Worm (Caenorhabditis elegans): ENCODE measurements around the gene tmem-231.

Gene tmem-231

DNA sequence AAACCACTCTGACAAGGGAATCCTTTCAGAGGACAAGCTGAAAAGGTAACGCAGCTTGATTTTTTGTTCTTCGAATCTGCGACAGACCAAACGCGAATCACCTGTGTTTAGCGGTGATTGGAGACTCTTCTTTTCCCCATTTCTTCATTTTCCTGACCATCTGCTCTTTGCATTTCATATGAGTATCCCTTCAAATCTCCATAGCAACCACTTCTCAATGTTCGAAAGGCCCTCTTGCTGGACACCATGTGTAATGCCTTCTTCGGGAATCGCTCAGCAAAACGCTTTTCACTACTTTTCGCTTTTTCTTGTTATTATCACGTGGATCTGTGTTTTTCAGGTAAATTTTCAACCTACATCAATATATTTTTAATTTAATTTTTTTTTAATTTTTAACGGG lies at the start of gene tmem-231, which contains the start of gene T26A8.3:
tmem-231 (plus strand) TSS at position 249 of the 400 bp plus-strand sequence.
T26A8.3 (minus strand) TSS at position 101 of the 400 bp plus-strand sequence.
- TF ChIP-seq mec-3 (tag; optimal IDR thresholded peaks at IDR 0.05; ENCODE audit: borderline replicate concordance) (no peak), hlh-6 (tag; optimal IDR thresholded peaks at IDR 0.05) (no peak)

ce11 chrIV:8376923-8377322 lies 49.7 kb upstream of the tmem-231 start:
- TF ChIP-seq ztf-16 (tag; optimal IDR thresholded peaks at IDR 0.05) (no peak), dve-1 (tag; optimal IDR thresholded peaks at IDR 0.05) (no peak), Y22D7AL.16 (tag; optimal IDR thresholded peaks at IDR 0.05) (no peak), pha-2 (tag; optimal IDR thresholded peaks at IDR 0.05) (no peak), ceh-9 (tag; optimal IDR thresholded peaks at IDR 0.05) (no peak), lim-6 (tag; optimal IDR thresholded peaks at IDR 0.05) (no peak), gmeb-2 (tag; optimal IDR thresholded peaks at IDR 0.05) (no peak), nhr-232 (tag; optimal IDR thresholded peaks at IDR 0.05) (no peak), ets-4 (tag; optimal IDR thresholded peaks at IDR 0.05) (no peak)

ce11 chrIV:8377501-8377900 lies 49.1 kb upstream of the tmem-231 start, which contains the start of gene D2096.7:
D2096.7 (minus strand) TSS chrIV:8377630.
- no peak for TF ChIP-seq unc-42 (tag; optimal IDR thresholded peaks at IDR 0.05)
- TF ChIP-seq ceh-2 (tag; optimal IDR thresholded peaks at IDR 0.05): no peak
- TF ChIP-seq sdc-2 (tag; optimal IDR thresholded peaks at IDR 0.05): no peak
- no peak for TF ChIP-seq nhr-11 (tag; optimal IDR thresholded peaks at IDR 0.05)
- no peak for TF ChIP-seq zip-5 (tag; optimal IDR thresholded peaks at IDR 0.05)
- no peak for TF ChIP-seq ref-2 (tag; optimal IDR thresholded peaks at IDR 0.05)
- TF ChIP-seq T23F11.4 (GFP tag; optimal IDR thresholded peaks at IDR 0.05): no peak
- no peak for TF ChIP-seq ceh-14 (tag; optimal IDR thresholded peaks at IDR 0.05)

DNA sequence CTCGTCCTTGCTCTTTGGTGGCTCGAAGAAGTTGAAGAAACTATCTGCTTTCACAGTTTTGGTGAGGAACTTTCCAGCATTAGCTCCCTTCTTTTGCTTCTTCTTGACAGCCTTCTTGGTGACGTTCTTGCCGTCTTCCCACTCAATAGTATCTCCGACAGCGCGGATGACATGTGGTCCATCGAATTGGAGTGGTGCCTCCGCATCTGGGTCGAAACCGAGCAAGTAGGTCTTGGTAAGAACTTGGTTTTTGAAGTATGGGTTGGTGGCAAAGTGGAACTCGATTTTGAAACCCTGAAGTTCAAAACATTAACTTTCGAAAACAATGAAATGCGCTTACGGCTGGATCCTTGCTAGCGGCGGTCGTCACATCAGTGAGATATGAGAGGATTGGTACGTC lies 48.3 kb upstream of the tmem-231 start:
- TF ChIP-seq ceh-48 (tag; optimal IDR thresholded peaks at IDR 0.05) (no peak), hlh-13 (GFP tag; optimal IDR thresholded peaks at IDR 0.05) (no peak), ceh-34 (tag; optimal IDR thresholded peaks at IDR 0.05) (no peak), unc-55 (GFP tag; optimal IDR thresholded peaks at IDR 0.05) (no peak), C38D4.7 (GFP tag; optimal IDR thresholded peaks at IDR 0.05) (no peak), sox-2 (GFP tag; IDR thresholded peaks at IDR 0.05) (no peak), T23F11.4 (GFP tag; optimal IDR thresholded peaks at IDR 0.05) (no peak), dve-1 (tag; optimal IDR thresholded peaks at IDR 0.05) (no peak), nhr-11 (tag; optimal IDR thresholded peaks at IDR 0.05) (no peak), ceh-45 (GFP tag; IDR thresholded peaks at IDR 0.05) (no peak)

DNA sequence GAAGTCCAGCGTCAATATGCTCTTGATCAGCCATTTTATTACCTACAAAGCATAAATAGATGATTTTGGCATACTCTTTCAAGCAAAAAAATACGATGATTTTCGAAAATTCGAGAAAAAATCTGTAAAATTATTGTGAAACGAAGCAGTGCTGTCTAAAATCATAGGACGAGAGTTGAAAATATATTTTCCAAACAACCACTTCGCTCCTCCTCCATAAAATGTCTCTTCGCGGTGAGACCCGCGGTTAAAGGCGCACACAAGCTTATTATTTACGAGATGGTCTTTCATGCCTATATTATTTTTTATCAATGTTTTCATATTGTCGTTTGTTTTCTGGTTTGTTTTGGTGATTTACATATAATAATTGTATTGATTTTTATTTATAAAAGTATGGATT lies 47.3 kb upstream of the tmem-231 start, which contains the start of gene nap-1:
nap-1 (minus strand) TSS at position 42 of the 400 bp plus-strand sequence.
- no peak for TF ChIP-seq nhr-11 (tag; optimal IDR thresholded peaks at IDR 0.05)
- peak; percentile 40 for TF ChIP-seq nfya-1 (tag; optimal IDR thresholded peaks at IDR 0.05)
- TF ChIP-seq fkh-10 (GFP tag; optimal IDR thresholded peaks at IDR 0.05): no peak
- peak; percentile 11 for TF ChIP-seq elt-2 (tag; optimal IDR thresholded peaks at IDR 0.05)

DNA sequence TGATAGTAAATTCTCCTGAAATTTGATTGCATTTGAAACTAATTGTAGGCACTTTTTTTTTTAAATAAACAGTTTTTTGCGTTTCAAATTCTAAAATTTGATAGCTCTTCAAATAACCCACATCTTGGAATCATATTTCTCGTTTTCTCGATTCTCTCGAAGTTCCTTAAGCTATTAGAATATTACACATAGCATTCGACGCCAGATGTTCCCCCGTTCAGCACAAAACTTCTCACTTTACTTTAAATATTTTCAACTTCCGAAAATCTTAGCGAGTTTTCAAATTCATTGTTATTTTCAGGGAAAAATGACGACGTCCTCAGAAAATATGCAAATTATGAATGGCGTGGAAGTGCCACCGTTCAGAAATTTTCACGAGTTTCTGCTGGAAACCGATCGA lies 46.9 kb upstream of the tmem-231 start, which contains the start of gene praf-3:
praf-3 (plus strand) TSS at position 301 of the 400 bp plus-strand sequence.
- TF ChIP-seq ceh-14 (tag; optimal IDR thresholded peaks at IDR 0.05) (no peak), unc-86 (tag; optimal IDR thresholded peaks at IDR 0.05) (no peak), sox-4 (tag; optimal IDR thresholded peaks at IDR 0.05) (no peak), Y22D7AL.16 (tag; optimal IDR thresholded peaks at IDR 0.05) (no peak), pax-1 (tag; optimal IDR thresholded peaks at IDR 0.05) (no peak), unc-3 (GFP tag; conservative IDR thresholded peaks at IDR 0.05) (no peak), unc-3 (tag; optimal IDR thresholded peaks at IDR 0.05) (no peak), elt-2 (tag; optimal IDR thresholded peaks at IDR 0.05) (no peak), pros-1 (tag; optimal IDR thresholded peaks at IDR 0.05) (no peak), pha-4 (tag; optimal IDR thresholded peaks at IDR 0.05) (no peak), T23F11.4 (GFP tag; optimal IDR thresholded peaks at IDR 0.05) (no peak), ceh-6 (GFP tag; optimal IDR thresholded peaks at IDR 0.05) (no peak), gmeb-2 (tag; optimal IDR thresholded peaks at IDR 0.05) (no peak), ref-2 (tag; optimal IDR thresholded peaks at IDR 0.05) (no peak), syd-9 (tag; optimal IDR thresholded peaks at IDR 0.05) (no peak), hlh-6 (tag; optimal IDR thresholded peaks at IDR 0.05) (no peak)

All from whole organism, late embryonic.